Fruit fly (Drosophila melanogaster): ENCODE results near the gene CG32212.

Gene CG32212

DNA sequence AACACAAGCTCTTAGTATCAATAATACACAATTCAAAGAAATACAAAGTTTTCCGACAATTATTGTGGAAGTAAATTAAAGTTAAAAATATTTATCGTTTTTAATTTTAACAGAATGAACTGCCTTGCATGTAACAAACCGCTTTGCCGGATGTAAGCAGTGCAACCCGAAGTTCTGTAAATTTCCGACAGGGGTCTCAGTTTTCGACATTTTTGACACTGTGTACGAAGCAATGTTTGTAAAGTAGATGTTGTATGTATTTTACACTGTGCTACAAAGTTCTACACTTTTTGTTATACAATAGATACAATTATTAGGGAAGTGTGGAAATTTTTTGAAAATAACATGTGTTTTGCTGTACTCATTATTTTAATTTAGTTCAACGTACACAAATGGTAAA, 29.2 kb downstream of the CG32212 start (continued):
- TF ChIP-seq Fer1 (GFP tag; optimal IDR thresholded peaks at IDR 0.05), result no peak
- peak; percentile 80 for TF ChIP-seq CG15601 (tag; optimal IDR thresholded peaks at IDR 0.05)
- TF ChIP-seq CG3726 (GFP tag; IDR thresholded peaks at IDR 0.05), result peak; percentile 89; the same call in 2 of the 3 replicates
- peak; percentile 85 for TF ChIP-seq HmgZ (tag; optimal IDR thresholded peaks at IDR 0.05)
- peak; percentile 93 for TF ChIP-seq CG32772 (GFP tag; IDR thresholded peaks at IDR 0.05)
- peak; percentile 95 for TF ChIP-seq luna (GFP tag; optimal IDR thresholded peaks at IDR 0.05)
- peak; percentile 79 for TF ChIP-seq CG1602 (GFP tag; optimal IDR thresholded peaks at IDR 0.05)
- TF ChIP-seq org-1 (GFP tag; optimal IDR thresholded peaks at IDR 0.05), result peak; percentile 76
- TF ChIP-seq Kr (GFP tag; optimal IDR thresholded peaks at IDR 0.05), result no peak
- peak; percentile 89 for TF ChIP-seq Hr3 (GFP tag; optimal IDR thresholded peaks at IDR 0.05)
- TF ChIP-seq tup (GFP tag; optimal IDR thresholded peaks at IDR 0.05), result no peak
- TF ChIP-seq CG32767 (GFP tag; IDR thresholded peaks at IDR 0.05), result peak; percentile 65
- peak; percentile 82 for TF ChIP-seq klu (GFP tag; IDR thresholded peaks at IDR 0.05)
- peak; percentile 94 for TF ChIP-seq CG13624 (GFP tag; optimal IDR thresholded peaks at IDR 0.05)
- TF ChIP-seq CG15073 (GFP tag; optimal IDR thresholded peaks at IDR 0.05), result no peak
- TF ChIP-seq her (GFP tag; optimal IDR thresholded peaks at IDR 0.05), result peak; percentile 84
- TF ChIP-seq Usf (GFP tag; optimal IDR thresholded peaks at IDR 0.05), result peak; percentile 70
- TF ChIP-seq Lim3 (GFP tag; IDR thresholded peaks at IDR 0.05), result peak; percentile 40; the same call in 1 of the 2 replicates
- TF ChIP-seq HLH4C (GFP tag; IDR thresholded peaks at IDR 0.05; ENCODE audit: partially characterized antibody), result peak; percentile 45; the same call in 1 of the 3 replicates
- TF ChIP-seq crol (GFP tag; IDR thresholded peaks at IDR 0.05), result no peak; the same call in 1 of the 2 replicates
- TF ChIP-seq sug (tag; optimal IDR thresholded peaks at IDR 0.05), result peak; percentile 82
- TF ChIP-seq h (optimal IDR thresholded peaks at IDR 0.05), result no peak
- no peak for TF ChIP-seq CG7963 (GFP tag; IDR thresholded peaks at IDR 0.05; ENCODE audit: partially characterized antibody)
- peak; percentile 93 for TF ChIP-seq disco-r (GFP tag; optimal IDR thresholded peaks at IDR 0.05)
- TF ChIP-seq CG2889 (GFP tag; IDR thresholded peaks at IDR 0.05), result peak; percentile 88
- TF ChIP-seq MESR4 (GFP tag; optimal IDR thresholded peaks at IDR 0.05), result no peak
- TF ChIP-seq CG17186 (GFP tag; optimal IDR thresholded peaks at IDR 0.05), result peak; percentile 13
- peak; percentile 49 for TF ChIP-seq Oli (tag; optimal IDR thresholded peaks at IDR 0.05)
- TF ChIP-seq Atf6 (GFP tag; IDR thresholded peaks at IDR 0.05), result peak; percentile 69
- TF ChIP-seq Hr51 (GFP tag; optimal IDR thresholded peaks at IDR 0.05), result peak; percentile 69 to 77
- TF ChIP-seq CG11723 (GFP tag; optimal IDR thresholded peaks at IDR 0.05), result peak; percentile 63
- peak; percentile 80 for TF ChIP-seq CG17359 (tag; optimal IDR thresholded peaks at IDR 0.05)
- peak; percentile 52 for TF ChIP-seq nau (GFP tag; optimal IDR thresholded peaks at IDR 0.05)
- TF ChIP-seq CG17829 (tag; optimal IDR thresholded peaks at IDR 0.05), result peak; percentile 82

DNA sequence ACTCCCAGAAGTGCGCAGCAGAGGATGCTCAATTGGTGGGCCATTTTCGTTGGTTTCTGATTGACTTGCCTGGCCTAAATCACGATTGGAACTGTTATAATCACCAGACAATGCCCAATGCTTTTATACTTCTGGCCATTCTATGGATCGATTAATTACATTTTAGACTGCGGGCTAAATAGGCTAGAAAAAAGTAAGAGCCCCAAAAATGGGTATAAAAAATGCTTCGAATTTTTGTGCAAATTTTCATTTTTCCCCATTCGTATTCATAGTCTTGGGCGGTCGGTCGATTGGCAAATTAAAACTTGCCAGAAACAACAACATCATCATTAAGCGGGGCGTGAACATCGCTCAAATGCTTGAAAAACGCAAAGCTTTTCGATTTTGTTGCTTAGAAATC, 30.9 kb downstream of the CG32212 start, which contains the start of gene Cpr76Ba:
TSS of gene Cpr76Ba (minus strand) at position 101 of the 400 bp plus-strand sequence.
- TF ChIP-seq CG1024 (GFP tag; IDR thresholded peaks at IDR 0.05), result no peak
- no peak for TF ChIP-seq Camta (GFP tag; optimal IDR thresholded peaks at IDR 0.05)
- no peak for TF ChIP-seq ttk (GFP tag; IDR thresholded peaks at IDR 0.05)
- no peak for TF ChIP-seq CG13123 (GFP tag; optimal IDR thresholded peaks at IDR 0.05)
- no peak for TF ChIP-seq CG17829 (tag; optimal IDR thresholded peaks at IDR 0.05)
- TF ChIP-seq ab (GFP tag; optimal IDR thresholded peaks at IDR 0.05), result no peak
- TF ChIP-seq CG7271 (tag; optimal IDR thresholded peaks at IDR 0.05), result no peak
- TF ChIP-seq Sox100B (GFP tag; optimal IDR thresholded peaks at IDR 0.05), result no peak
- TF ChIP-seq Trl (optimal IDR thresholded peaks at IDR 0.05), result no peak
- TF ChIP-seq Trl (GFP tag; optimal IDR thresholded peaks at IDR 0.05), result no peak
- no peak for TF ChIP-seq Blimp-1 (GFP tag; optimal IDR thresholded peaks at IDR 0.05)
- TF ChIP-seq tll (GFP tag; optimal IDR thresholded peaks at IDR 0.05), result no peak
- no peak for TF ChIP-seq CG30431 (GFP tag; optimal IDR thresholded peaks at IDR 0.05)
